Worm (Caenorhabditis elegans) whole organism, L3 larva: ENCODE measurements around the gene ZK1073.2.

Source experiments
- R02D3.7 ChIP-seq: fragments of 150-350 bp; optimal IDR thresholded peaks from 2 replicates; lab custom pipeline; 2014; ENCODE audit warnings: missing biosample characterization, missing genetic modification characterization
- aly-2 ChIP-seq: fragments of 150-350 bp; optimal IDR thresholded peaks from 2 replicates; lab custom pipeline; 2014; ENCODE audit warnings: missing biosample characterization, missing genetic modification characterization
- ama-1 ChIP-seq: fragments of 150-350 bp; optimal IDR thresholded peaks from 2 replicates; lab custom pipeline; 2018
- ceh-16 ChIP-seq: sonication (generic microtip); optimal IDR thresholded peaks from 2 replicates; lab custom pipeline; 2017; ENCODE audit warnings: missing biosample characterization, missing genetic modification characterization
- ceh-28 ChIP-seq: fragments of 150-350 bp; optimal IDR thresholded peaks from 2 replicates; lab custom pipeline; 2014; ENCODE audit warnings: missing biosample characterization, missing genetic modification reagents, missing genetic modification characterization
- ceh-82 ChIP-seq: fragments of 150-350 bp; optimal IDR thresholded peaks from 2 replicates; lab custom pipeline; 2014; ENCODE audit warnings: missing biosample characterization, missing genetic modification characterization
- ceh-9 ChIP-seq: sonication (generic microtip); optimal IDR thresholded peaks from 2 replicates; lab custom pipeline; 2018; ENCODE audit warnings: missing biosample characterization, missing genetic modification characterization
- daf-12 ChIP-seq: fragments of 150-350 bp; optimal IDR thresholded peaks from 2 replicates; lab custom pipeline; 2014; ENCODE audit warnings: missing biosample characterization, missing genetic modification reagents, missing genetic modification characterization
- egl-27 ChIP-seq: sonication (generic microtip); optimal IDR thresholded peaks from 4 replicates; lab custom pipeline; 2017; ENCODE audit warnings: missing biosample characterization, missing genetic modification reagents, missing genetic modification characterization
- egl-5 ChIP-seq: fragments of 150-350 bp; optimal IDR thresholded peaks from 2 replicates; lab custom pipeline; 2017; ENCODE audit warnings: missing biosample characterization, missing genetic modification reagents, missing genetic modification characterization, inconsistent platforms
- elt-1 ChIP-seq: fragments of 150-350 bp; optimal IDR thresholded peaks from 2 replicates; lab custom pipeline; 2014; ENCODE audit warnings: missing biosample characterization, missing genetic modification characterization
- elt-2 ChIP-seq: sonication (generic microtip); optimal IDR thresholded peaks from 2 replicates; lab custom pipeline; 2016; ENCODE audit warnings: missing genetic modification reagents, mild to moderate bottlenecking, missing genetic modification characterization, missing compliant biosample characterization
- elt-3 ChIP-seq, 3 experiments: fragments of 150-350 bp in 1 of 3; sonication (generic microtip) in 2 of 3; optimal IDR thresholded peaks; 2 replicates in 2 of 3; 4 replicates in 1 of 3; lab custom pipeline; 2014 to 2017; ENCODE audit warnings: missing biosample characterization in 3 of 3, missing genetic modification characterization in 3 of 3
- eor-1 ChIP-seq, 2 experiments: fragments of 150-350 bp; optimal IDR thresholded peaks; 2 replicates each; lab custom pipeline; 2014 to 2018; ENCODE audit warnings: missing biosample characterization in 2 of 2, missing genetic modification characterization in 2 of 2
- fkh-10 ChIP-seq: sonication (generic microtip); optimal IDR thresholded peaks from 2 replicates; lab custom pipeline; 2017; ENCODE audit warnings: missing biosample characterization, missing genetic modification reagents, missing genetic modification characterization
- fkh-2 ChIP-seq: fragments of 150-350 bp; optimal IDR thresholded peaks from 2 replicates; lab custom pipeline; 2014; ENCODE audit warnings: missing biosample characterization, missing genetic modification reagents, missing genetic modification characterization
- fos-1 ChIP-seq: fragments of 150-350 bp; optimal IDR thresholded peaks from 2 replicates; lab custom pipeline; 2014; ENCODE audit warnings: missing biosample characterization, missing genetic modification characterization
- hmg-11 ChIP-seq: sonication (generic microtip); optimal IDR thresholded peaks from 2 replicates; lab custom pipeline; 2016; ENCODE audit warnings: missing genetic modification characterization, missing compliant biosample characterization
- jun-1 ChIP-seq: fragments of 150-350 bp; optimal IDR thresholded peaks from 2 replicates; lab custom pipeline; 2014; ENCODE audit warnings: missing biosample characterization, missing genetic modification reagents, missing genetic modification characterization
- lin-15B ChIP-seq: fragments of 150-350 bp; optimal IDR thresholded peaks from 2 replicates; lab custom pipeline; 2014; ENCODE audit warnings: missing biosample characterization, missing genetic modification characterization
- lin-39 ChIP-seq: fragments of 150-350 bp; optimal IDR thresholded peaks from 2 replicates; lab custom pipeline; 2018; ENCODE audit warnings: missing biosample characterization, missing genetic modification reagents, missing genetic modification characterization
- lsy-12 ChIP-seq: sonication (generic microtip); optimal IDR thresholded peaks from 2 replicates; lab custom pipeline; 2016; ENCODE audit warnings: mild to moderate bottlenecking, missing genetic modification characterization, missing compliant biosample characterization
- mml-1 ChIP-seq: fragments of 150-350 bp; sonication (generic microtip); optimal IDR thresholded peaks from 3 replicates; lab custom pipeline; 2014; ENCODE audit warnings: missing biosample characterization, missing genetic modification characterization
- nfya-1 ChIP-seq: sonication (generic microtip); optimal IDR thresholded peaks from 2 replicates; lab custom pipeline; 2017; ENCODE audit warnings: missing genetic modification characterization, mild to moderate bottlenecking, missing compliant biosample characterization, antibody characterized with exemption, moderate library complexity; ENCODE audit not compliant: insufficient read depth
- nhr-11 ChIP-seq: fragments of 150-350 bp; optimal IDR thresholded peaks from 2 replicates; lab custom pipeline; 2014; ENCODE audit warnings: missing biosample characterization, missing genetic modification characterization
- nhr-12 ChIP-seq: fragments of 150-350 bp; optimal IDR thresholded peaks from 2 replicates; lab custom pipeline; 2014; ENCODE audit warnings: missing biosample characterization, missing genetic modification characterization
- nhr-23 ChIP-seq: fragments of 150-350 bp; optimal IDR thresholded peaks from 2 replicates; lab custom pipeline; 2014; ENCODE audit warnings: missing biosample characterization, missing genetic modification reagents, missing genetic modification characterization
- nhr-237 ChIP-seq: fragments of 150-350 bp; optimal IDR thresholded peaks from 2 replicates; lab custom pipeline; 2014; ENCODE audit warnings: missing biosample characterization, missing genetic modification characterization
- nhr-25 ChIP-seq: sonication (generic microtip); optimal IDR thresholded peaks from 2 replicates; lab custom pipeline; 2017; ENCODE audit warnings: missing biosample characterization, missing genetic modification characterization
- nhr-28 ChIP-seq: fragments of 150-350 bp; optimal IDR thresholded peaks from 2 replicates; lab custom pipeline; 2014; ENCODE audit warnings: missing biosample characterization, missing genetic modification characterization
- nhr-43 ChIP-seq: sonication (generic microtip); optimal IDR thresholded peaks from 2 replicates; lab custom pipeline; 2016; ENCODE audit warnings: mild to moderate bottlenecking, missing genetic modification characterization, missing compliant biosample characterization; ENCODE audit not compliant: poor library complexity, severe bottlenecking
- nhr-67 ChIP-seq: fragments of 150-350 bp; optimal IDR thresholded peaks from 2 replicates; lab custom pipeline; 2014; ENCODE audit warnings: missing biosample characterization, missing genetic modification characterization
- nhr-76 ChIP-seq: fragments of 150-350 bp; sonication (generic microtip); optimal IDR thresholded peaks from 5 replicates; lab custom pipeline; 2014; ENCODE audit warnings: missing biosample characterization, missing genetic modification characterization
- nhr-77 ChIP-seq: fragments of 150-350 bp; optimal IDR thresholded peaks from 2 replicates; lab custom pipeline; 2014; ENCODE audit warnings: missing biosample characterization, missing genetic modification characterization
- pha-4 ChIP-seq: fragments of 150-350 bp; optimal IDR thresholded peaks from 2 replicates; lab custom pipeline; 2014; ENCODE audit warnings: missing biosample characterization, missing genetic modification reagents, missing genetic modification characterization
- pqm-1 ChIP-seq: fragments of 150-350 bp; optimal IDR thresholded peaks from 2 replicates; lab custom pipeline; 2017; ENCODE audit warnings: missing biosample characterization, missing genetic modification characterization, inconsistent platforms
- sea-2 ChIP-seq: fragments of 150-350 bp; sonication (generic microtip); optimal IDR thresholded peaks from 4 replicates; lab custom pipeline; 2014; ENCODE audit warnings: missing biosample characterization, missing genetic modification reagents, missing genetic modification characterization
- skn-1 ChIP-seq: fragments of 150-350 bp; optimal IDR thresholded peaks from 2 replicates; lab custom pipeline; 2014; ENCODE audit warnings: missing biosample characterization, missing genetic modification characterization
- snpc-4 ChIP-seq: fragments of 150-350 bp; optimal IDR thresholded peaks from 2 replicates; lab custom pipeline; 2014; ENCODE audit warnings: missing biosample characterization, missing genetic modification characterization
- tbx-2 ChIP-seq: sonication (generic microtip); optimal IDR thresholded peaks from 2 replicates; lab custom pipeline; 2016; ENCODE audit warnings: mild to moderate bottlenecking, missing genetic modification characterization, missing compliant biosample characterization
- unc-39 ChIP-seq: sonication (generic microtip); optimal IDR thresholded peaks from 4 replicates; lab custom pipeline; 2017; ENCODE audit warnings: missing biosample characterization, missing genetic modification characterization
- unc-62 ChIP-seq: fragments of 150-350 bp; sonication (generic microtip); optimal IDR thresholded peaks from 4 replicates; lab custom pipeline; 2014; ENCODE audit warnings: missing biosample characterization, missing genetic modification reagents, missing genetic modification characterization
- zag-1 ChIP-seq: fragments of 150-350 bp; optimal IDR thresholded peaks from 2 replicates; lab custom pipeline; 2014; ENCODE audit warnings: missing biosample characterization, missing genetic modification characterization
- ztf-11 ChIP-seq: fragments of 150-350 bp; optimal IDR thresholded peaks from 2 replicates; lab custom pipeline; 2014; ENCODE audit warnings: missing biosample characterization, missing genetic modification characterization
- ztf-4 ChIP-seq: fragments of 150-350 bp; optimal IDR thresholded peaks from 2 replicates; lab custom pipeline; 2014; ENCODE audit warnings: missing biosample characterization, missing genetic modification characterization

ZK1073.2 gene

ce11 chrX:16133815-16134214 is 30.3 kb downstream of the ZK1073.2 start:
- TF ChIP-seq ceh-16 (tag; lab: Kevin White, UChicago), result no peak
- TF ChIP-seq ztf-4 (tag; lab: Kevin White, UChicago), result no peak
- no peak for TF ChIP-seq elt-1 (tag; lab: Kevin White, UChicago)
- TF ChIP-seq lin-39, result peak; percentile 80
- TF ChIP-seq ceh-9 (tag; lab: Kevin White, UChicago), result no peak
- no peak for TF ChIP-seq snpc-4 (tag; lab: Kevin White, UChicago)
- TF ChIP-seq nhr-25, result no peak
- TF ChIP-seq egl-5 (tag; lab: Kevin White, UChicago), result peak; percentile 21
- TF ChIP-seq lin-15B (tag; lab: Kevin White, UChicago), result no peak
- no peak for TF ChIP-seq nhr-67 (tag; lab: Kevin White, UChicago)
- no peak for TF ChIP-seq daf-12 (tag; lab: Kevin White, UChicago)
- peak; percentile 69 for TF ChIP-seq nfya-1 (tag; lab: Kevin White, UChicago)
- no peak for TF ChIP-seq ama-1 (lab: Kevin White, UChicago)
- TF ChIP-seq skn-1 (tag; lab: Kevin White, UChicago), result no peak
- TF ChIP-seq elt-2 (tag; lab: Kevin White, UChicago), result no peak
- no peak for TF ChIP-seq nhr-23 (tag; lab: Kevin White, UChicago)
- no peak for TF ChIP-seq ceh-28 (tag; lab: Kevin White, UChicago)
- TF ChIP-seq pha-4 (tag; lab: Kevin White, UChicago), result no peak
- TF ChIP-seq R02D3.7 (tag; lab: Kevin White, UChicago), result no peak
- no peak for TF ChIP-seq unc-62 (GFP tag; lab: Kevin White, UChicago)
- TF ChIP-seq nhr-28 (tag; lab: Kevin White, UChicago), result no peak
- TF ChIP-seq hmg-11, result peak; percentile 53

- TF ChIP-seq egl-5 (tag; lab: Kevin White, UChicago) (no peak), mml-1 (no peak), jun-1 (tag; lab: Kevin White, UChicago) (no peak), pha-4 (tag; lab: Kevin White, UChicago) (no peak), elt-2 (tag; lab: Kevin White, UChicago) (no peak), R02D3.7 (tag; lab: Kevin White, UChicago) (no peak), ceh-9 (tag; lab: Kevin White, UChicago) (no peak), nhr-28 (tag; lab: Kevin White, UChicago) (no peak), nhr-25 (no peak), nhr-76 (tag; lab: Kevin White, UChicago) (no peak), nhr-67 (tag; lab: Kevin White, UChicago) (no peak), zag-1 (tag; lab: Kevin White, UChicago) (no peak), eor-1 (tag; optimal IDR thresholded peaks at IDR 0.05; lab: Kevin White, UChicago) (no peak), skn-1 (tag; lab: Kevin White, UChicago) (no peak)
- TF ChIP-seq, all 47 proteins: peak for 0
These were observed 37.3 kb downstream of the ZK1073.2 start for ce11 chrX:16140822-16141221.

- no peak for TF ChIP-seq nhr-77 (tag; lab: Kevin White, UChicago)
- TF ChIP-seq sea-2 (GFP tag; lab: Kevin White, UChicago), result no peak
- no peak for TF ChIP-seq nhr-237
- no peak for TF ChIP-seq nhr-11 (tag; lab: Kevin White, UChicago)
- no peak for TF ChIP-seq snpc-4 (tag; lab: Kevin White, UChicago)
- TF ChIP-seq daf-12 (tag; lab: Kevin White, UChicago), result no peak
- no peak for TF ChIP-seq ztf-11 (tag; lab: Kevin White, UChicago)
- no peak for TF ChIP-seq nhr-43 (tag; lab: Kevin White, UChicago)
- TF ChIP-seq lin-15B (tag; lab: Kevin White, UChicago), result no peak
- TF ChIP-seq elt-1 (tag; lab: Kevin White, UChicago), result no peak
- TF ChIP-seq R02D3.7 (tag; lab: Kevin White, UChicago), result no peak
- no peak for TF ChIP-seq eor-1 (tag; optimal IDR thresholded peaks at IDR 0.05; lab: Kevin White, UChicago)
- TF ChIP-seq fkh-2, result no peak
- TF ChIP-seq lin-39, result no peak
- TF ChIP-seq fos-1 (tag; lab: Kevin White, UChicago), result no peak
- TF ChIP-seq nhr-67 (tag; lab: Kevin White, UChicago), result no peak
- no peak for TF ChIP-seq egl-27 (tag; lab: Kevin White, UChicago)
- TF ChIP-seq ama-1 (lab: Kevin White, UChicago), result no peak
- TF ChIP-seq mml-1, result no peak
- TF ChIP-seq fkh-10 (GFP tag; lab: Kevin White, UChicago), result no peak
- TF ChIP-seq ztf-4 (tag; lab: Kevin White, UChicago), result no peak
- no peak for TF ChIP-seq unc-39 (tag; lab: Kevin White, UChicago)
- TF ChIP-seq pqm-1, result no peak
- TF ChIP-seq egl-5 (tag; lab: Kevin White, UChicago), result no peak
- TF ChIP-seq jun-1 (tag; lab: Kevin White, UChicago), result no peak
- TF ChIP-seq nfya-1 (tag; lab: Kevin White, UChicago), result no peak
- TF ChIP-seq aly-2, result no peak
- TF ChIP-seq elt-3 (tag; optimal IDR thresholded peaks at IDR 0.05; lab: Kevin White, UChicago), result no peak
- TF ChIP-seq tbx-2 (tag; lab: Kevin White, UChicago), result no peak
- TF ChIP-seq elt-2 (tag; lab: Kevin White, UChicago), result peak; percentile 43
- TF ChIP-seq hmg-11, result peak; percentile 38
- no peak for TF ChIP-seq ceh-82 (tag; lab: Kevin White, UChicago)
- TF ChIP-seq lsy-12, result no peak
- no peak for TF ChIP-seq nhr-28 (tag; lab: Kevin White, UChicago)
- TF ChIP-seq nhr-12 (tag; lab: Kevin White, UChicago), result no peak
- no peak for TF ChIP-seq nhr-76 (tag; lab: Kevin White, UChicago)
- TF ChIP-seq ceh-16 (tag; lab: Kevin White, UChicago), result no peak
- no peak for TF ChIP-seq skn-1 (tag; lab: Kevin White, UChicago)
- TF ChIP-seq ceh-28 (tag; lab: Kevin White, UChicago), result peak; percentile 1
- no peak for TF ChIP-seq unc-62 (GFP tag; lab: Kevin White, UChicago)
- TF ChIP-seq nhr-25, result peak; percentile 32
These were observed 40.4 kb downstream of the ZK1073.2 start for ce11 chrX:16143853-16144252.
